Fruit fly (Drosophila melanogaster) whole organism, pupa: Measurements from ENCODE around the gene eIF2Bepsilon.

Experiments used
- CG12605 ChIP-seq: fragments of 200-800 bp; sonication (Bioruptor generic); IDR thresholded peaks from 2 replicates; pipeline ENCODE4 v1.3.6; 2022; ENCODE audit warnings: missing biosample characterization, missing genetic modification characterization
- CG15710 ChIP-seq: fragments of 200-800 bp; sonication (Bioruptor generic); optimal IDR thresholded peaks from 2 replicates; lab custom pipeline; 2018; ENCODE audit warnings: missing biosample characterization, mild to moderate bottlenecking, missing genetic modification characterization, moderate library complexity
- CG32121 ChIP-seq: fragments of 200-800 bp; sonication (Bioruptor generic); IDR thresholded peaks from 2 replicates; pipeline ENCODE4 v1.3.6; 2022; ENCODE audit warnings: missing biosample characterization, missing genetic modification characterization
- CG4496 ChIP-seq: fragments of 200-800 bp; sonication (Bioruptor generic); IDR thresholded peaks from 3 replicates; pipeline ENCODE4 v1.3.6; 2022; ENCODE audit warnings: missing biosample characterization, missing genetic modification characterization
- D1 ChIP-seq: fragments of 200-800 bp; sonication (Bioruptor generic); optimal IDR thresholded peaks from 2 replicates; lab custom pipeline; 2018; ENCODE audit warnings: missing biosample characterization, mild to moderate bottlenecking, missing genetic modification characterization, moderate library complexity
- EcR ChIP-seq: fragments of 200-800 bp; sonication (Bioruptor generic); optimal IDR thresholded peaks from 3 replicates; lab custom pipeline; 2019; ENCODE audit warnings: missing biosample characterization, missing genetic modification characterization, mild to moderate bottlenecking, moderate library complexity, missing genetic modification reagents
- Ets98B ChIP-seq: fragments of 200-800 bp; sonication (Bioruptor generic); IDR thresholded peaks from 2 replicates; pipeline ENCODE4 v1.3.6; 2022; ENCODE audit warnings: missing biosample characterization, missing genetic modification characterization
- Pif1B ChIP-seq: fragments of 200-800 bp; sonication (Bioruptor generic); optimal IDR thresholded peaks from 3 replicates; lab custom pipeline; 2016; ENCODE audit warnings: missing biosample characterization, missing genetic modification characterization
- Snoo ChIP-seq: fragments of 200-800 bp; sonication (Bioruptor generic); optimal IDR thresholded peaks from 3 replicates; lab custom pipeline; 2017; ENCODE audit warnings: missing biosample characterization, mild to moderate bottlenecking, missing genetic modification characterization, inconsistent platforms
- fd96Ca ChIP-seq: fragments of 200-800 bp; sonication (Bioruptor generic); IDR thresholded peaks from 3 replicates; pipeline ENCODE4 v1.3.6; 2022; ENCODE audit warnings: missing biosample characterization, missing genetic modification characterization
- gl ChIP-seq: fragments of 200-800 bp; sonication (Bioruptor generic); optimal IDR thresholded peaks from 2 replicates; lab custom pipeline; 2018; ENCODE audit warnings: missing biosample characterization, mild to moderate bottlenecking, missing genetic modification characterization
- rn ChIP-seq: fragments of 200-800 bp; sonication (Bioruptor generic); IDR thresholded peaks from 2 replicates; pipeline ENCODE4 v1.3.6; 2022; ENCODE audit warnings: missing biosample characterization, missing genetic modification characterization

DNA sequence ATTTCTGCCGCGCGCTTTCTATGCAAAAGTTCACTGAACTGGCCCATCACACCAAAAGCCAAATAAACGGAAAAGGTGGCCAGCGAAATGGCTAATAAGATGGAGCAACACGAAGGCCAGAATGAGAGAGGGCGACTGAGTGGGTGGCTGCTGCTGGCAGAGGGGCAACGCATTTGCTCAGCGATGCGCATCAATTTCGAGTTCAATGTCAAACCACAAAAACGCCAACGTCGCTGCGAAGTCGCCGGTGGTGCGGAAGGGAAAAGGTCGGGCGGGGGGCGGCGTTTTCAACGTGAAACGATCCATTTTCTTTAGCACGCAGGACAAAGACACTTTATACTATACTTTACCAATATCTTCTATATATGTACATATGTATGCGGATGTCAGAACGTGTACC is 26.9 kb upstream of the eIF2Bepsilon start:
- no peak for TF ChIP-seq CG32121
- TF ChIP-seq fd96Ca (GFP tag; lab: Robert Waterston, UW), result no peak
- TF ChIP-seq Pif1B, result no peak
- TF ChIP-seq CG4496 (GFP tag; lab: Robert Waterston, UW), result no peak
- no peak for TF ChIP-seq Snoo (tag; lab: Kevin White, UChicago)
- no peak for TF ChIP-seq D1 (tag; lab: Kevin White, UChicago)
- no peak for TF ChIP-seq EcR (GFP tag; lab: Kevin White, UChicago)
- TF ChIP-seq Ets98B (GFP tag; lab: Robert Waterston, UW), result no peak
- no peak for TF ChIP-seq gl (tag; lab: Kevin White, UChicago)
- TF ChIP-seq rn (GFP tag; lab: Robert Waterston, UW), result no peak
- TF ChIP-seq CG12605, result no peak
- no peak for TF ChIP-seq CG15710 (tag; lab: Kevin White, UChicago)
